Worm (Caenorhabditis elegans): Measurements from ENCODE around the gene R102.10.

The R102.10 gene

DNA sequence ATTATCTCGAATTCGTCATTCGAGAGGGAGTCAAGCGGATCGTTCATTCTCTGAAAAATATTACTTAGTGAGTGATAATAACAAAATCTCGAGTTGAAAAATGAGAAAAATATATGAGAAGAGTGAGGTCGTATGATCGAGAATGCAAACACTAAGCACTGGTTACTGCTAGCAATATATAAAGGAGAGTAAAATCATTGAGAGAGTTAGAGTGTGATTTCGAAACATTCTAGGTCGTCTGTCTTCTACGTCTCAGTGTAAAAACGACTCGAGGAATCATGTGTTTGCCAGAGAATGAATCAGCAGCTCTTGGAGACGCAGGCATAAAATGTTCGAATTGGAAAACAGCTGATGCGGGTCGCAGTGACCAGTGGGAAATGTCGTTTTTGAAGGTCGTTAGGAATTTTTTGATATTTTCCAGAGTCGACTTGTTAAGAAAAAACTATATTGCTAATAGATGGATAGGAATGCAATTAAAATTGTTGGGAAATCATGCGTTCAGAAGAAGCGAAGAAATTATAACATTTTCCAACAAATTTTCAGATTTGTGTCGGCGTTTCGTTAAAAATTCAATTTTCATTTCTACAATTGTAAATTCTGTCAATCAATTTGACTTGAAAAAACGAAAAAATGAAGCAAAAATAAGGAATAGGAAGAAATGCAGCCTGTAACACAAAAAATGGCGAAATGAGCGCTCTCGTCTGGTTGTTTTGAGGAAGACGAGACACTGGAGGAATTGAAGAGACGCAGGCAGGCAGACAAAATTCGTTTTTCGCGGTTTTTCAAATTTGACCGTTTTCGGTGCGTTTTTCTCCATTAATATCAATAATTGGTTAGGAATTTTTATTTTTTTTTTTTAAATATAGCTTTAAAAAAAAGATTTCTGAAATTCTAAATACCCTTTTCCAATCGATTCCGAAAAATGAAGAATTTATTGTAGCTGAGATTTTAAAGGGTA is 8.0 kb upstream of the R102.10 start, which contains the start of gene allo-1:
Gene allo-1 (minus strand): TSS at position 51 of the 958 bp plus-strand sequence.
- TF ChIP-seq tra-4 (tag; optimal IDR thresholded peaks at IDR 0.05) = no peak
- TF ChIP-seq ama-1 (optimal IDR thresholded peaks at IDR 0.05) = no peak
- TF ChIP-seq ceh-13 (GFP tag; optimal IDR thresholded peaks at IDR 0.05) = no peak
- no peak for TF ChIP-seq scrt-1 (GFP tag; IDR thresholded peaks at IDR 0.05)

- no peak for TF ChIP-seq scrt-1 (GFP tag; IDR thresholded peaks at IDR 0.05)
- TF ChIP-seq hmg-4 (GFP tag; optimal IDR thresholded peaks at IDR 0.05) = no peak
- no peak for TF ChIP-seq hmbx-1 (tag; optimal IDR thresholded peaks at IDR 0.05)
- TF ChIP-seq aly-1 (tag; optimal IDR thresholded peaks at IDR 0.05) = no peak
- TF ChIP-seq ets-7 (tag; optimal IDR thresholded peaks at IDR 0.05) = no peak
- no peak for TF ChIP-seq tbx-11 (GFP tag; IDR thresholded peaks at IDR 0.05)
- no peak for TF ChIP-seq tra-4 (tag; optimal IDR thresholded peaks at IDR 0.05)
- no peak for TF ChIP-seq pes-1 (GFP tag; IDR thresholded peaks at IDR 0.05)
- TF ChIP-seq ceh-13 (GFP tag; optimal IDR thresholded peaks at IDR 0.05) = no peak
- TF ChIP-seq flt-1 (GFP tag; IDR thresholded peaks at IDR 0.05) = no peak
- TF ChIP-seq ceh-36 (tag; optimal IDR thresholded peaks at IDR 0.05) = no peak
- TF ChIP-seq hnd-1 (tag; optimal IDR thresholded peaks at IDR 0.05) = no peak
- no peak for TF ChIP-seq sea-1 (GFP tag; conservative IDR thresholded peaks at IDR 0.05)
- no peak for TF ChIP-seq tbx-37 (GFP tag; conservative IDR thresholded peaks at IDR 0.05)
- TF ChIP-seq F13C5.2 (tag; optimal IDR thresholded peaks at IDR 0.05) = no peak
- TF ChIP-seq B0310.2 (tag; optimal IDR thresholded peaks at IDR 0.05) = no peak
Observed at ce11 chrIV:10698486-10698885, 6.8 kb upstream of the R102.10 start.

DNA sequence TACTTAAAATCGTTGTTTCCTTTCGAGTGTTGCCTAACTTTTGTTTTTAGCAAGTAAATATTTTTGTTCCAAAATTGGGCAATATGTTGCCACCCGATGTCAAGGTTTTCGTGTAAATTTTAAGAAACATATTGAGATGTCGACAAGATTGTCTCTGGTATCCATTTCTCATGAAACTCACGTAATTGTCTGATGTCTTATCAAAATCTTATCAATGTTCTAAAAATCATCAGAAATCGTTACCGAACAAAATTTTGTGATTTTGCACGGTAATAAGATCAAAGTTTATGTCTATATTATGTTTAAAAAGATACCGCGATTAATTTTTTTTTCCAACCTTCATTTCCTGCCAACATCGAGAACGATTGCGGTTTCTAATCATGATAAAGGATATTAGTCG is 6.3 kb upstream of the R102.10 start:
- TF ChIP-seq pes-1 (GFP tag; IDR thresholded peaks at IDR 0.05) = no peak
- TF ChIP-seq sea-1 (GFP tag; conservative IDR thresholded peaks at IDR 0.05) = no peak
- no peak for TF ChIP-seq hnd-1 (tag; optimal IDR thresholded peaks at IDR 0.05)
- no peak for TF ChIP-seq hmg-4 (GFP tag; optimal IDR thresholded peaks at IDR 0.05)

ce11 chrIV:10699660-10700059 is 5.6 kb upstream of the R102.10 start, which contains the start of gene R102.11:
TSS of gene R102.11 (minus strand) at chrIV:10699760.
- TF ChIP-seq B0310.2 (tag; optimal IDR thresholded peaks at IDR 0.05) (no peak), aly-1 (tag; optimal IDR thresholded peaks at IDR 0.05) (no peak), ama-1 (optimal IDR thresholded peaks at IDR 0.05) (no peak), ceh-36 (tag; optimal IDR thresholded peaks at IDR 0.05) (no peak), hnd-1 (tag; optimal IDR thresholded peaks at IDR 0.05) (no peak)

DNA sequence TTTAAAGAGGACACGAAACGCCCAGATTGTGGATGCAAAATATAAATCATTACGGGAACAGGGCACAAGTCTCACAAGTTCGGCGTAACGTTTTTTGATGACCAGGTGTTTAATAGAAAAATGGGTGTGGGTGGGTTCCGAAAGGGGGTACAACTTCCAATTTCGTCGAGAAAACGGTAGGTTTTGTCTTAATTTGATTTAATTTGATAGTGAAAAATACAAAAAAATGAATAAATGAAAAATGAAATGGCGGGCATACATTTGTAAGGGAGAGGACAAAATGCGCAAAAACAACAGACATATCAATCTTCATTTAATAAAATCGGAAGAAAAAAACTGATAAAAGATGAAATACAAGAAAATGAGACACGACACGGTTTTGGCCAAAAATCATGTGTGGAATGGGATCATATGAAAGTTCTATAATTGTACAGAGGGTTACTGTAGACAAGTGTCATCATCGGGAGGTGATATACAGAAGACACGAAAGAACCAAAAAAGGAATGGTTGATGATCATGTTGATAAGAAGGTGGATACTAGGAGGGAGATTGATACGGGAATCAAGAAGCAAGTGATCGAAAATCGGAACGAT is 3.3 kb upstream of the R102.10 start:
- no peak for TF ChIP-seq tbx-11 (GFP tag; IDR thresholded peaks at IDR 0.05)
- TF ChIP-seq aly-1 (tag; optimal IDR thresholded peaks at IDR 0.05) = no peak
- no peak for TF ChIP-seq tbx-37 (GFP tag; conservative IDR thresholded peaks at IDR 0.05)
- TF ChIP-seq F13C5.2 (tag; optimal IDR thresholded peaks at IDR 0.05) = no peak
- TF ChIP-seq ceh-36 (tag; optimal IDR thresholded peaks at IDR 0.05) = no peak
- no peak for TF ChIP-seq hnd-1 (tag; optimal IDR thresholded peaks at IDR 0.05)
- no peak for TF ChIP-seq tra-4 (tag; optimal IDR thresholded peaks at IDR 0.05)
- TF ChIP-seq ama-1 (optimal IDR thresholded peaks at IDR 0.05) = no peak
- TF ChIP-seq pes-1 (GFP tag; IDR thresholded peaks at IDR 0.05) = no peak
- no peak for TF ChIP-seq scrt-1 (GFP tag; IDR thresholded peaks at IDR 0.05)
- no peak for TF ChIP-seq sea-1 (GFP tag; conservative IDR thresholded peaks at IDR 0.05)
- TF ChIP-seq hmg-4 (GFP tag; optimal IDR thresholded peaks at IDR 0.05) = no peak
- no peak for TF ChIP-seq ceh-13 (GFP tag; optimal IDR thresholded peaks at IDR 0.05)
- no peak for TF ChIP-seq flt-1 (GFP tag; IDR thresholded peaks at IDR 0.05)

ce11 chrIV:10706090-10706489 is 814 bp downstream of the R102.10 start, which contains the start of gene R102.6:
TSS of gene R102.6 (minus strand) at chrIV:10706190.
- TF ChIP-seq hmbx-1 (tag; optimal IDR thresholded peaks at IDR 0.05) = no peak
- TF ChIP-seq tbx-37 (GFP tag; conservative IDR thresholded peaks at IDR 0.05) = no peak
- TF ChIP-seq scrt-1 (GFP tag; IDR thresholded peaks at IDR 0.05) = no peak
- TF ChIP-seq tbx-11 (GFP tag; IDR thresholded peaks at IDR 0.05) = no peak
- no peak for TF ChIP-seq ama-1 (optimal IDR thresholded peaks at IDR 0.05)
- TF ChIP-seq ceh-13 (GFP tag; optimal IDR thresholded peaks at IDR 0.05) = no peak
- no peak for TF ChIP-seq hnd-1 (tag; optimal IDR thresholded peaks at IDR 0.05)
- TF ChIP-seq ets-7 (tag; optimal IDR thresholded peaks at IDR 0.05) = no peak

- TF ChIP-seq aly-1 (tag; optimal IDR thresholded peaks at IDR 0.05) = no peak
- TF ChIP-seq tbx-37 (GFP tag; conservative IDR thresholded peaks at IDR 0.05) = no peak
- no peak for TF ChIP-seq ets-7 (tag; optimal IDR thresholded peaks at IDR 0.05)
Observed at ce11 chrIV:10711729-10712128, 6.5 kb downstream of the R102.10 start, which contains the start of gene glb-21. TSS of gene glb-21 (minus strand) at chrIV:10711794.

- TF ChIP-seq tbx-11 (GFP tag; IDR thresholded peaks at IDR 0.05) (no peak), hmbx-1 (tag; optimal IDR thresholded peaks at IDR 0.05) (no peak), ets-7 (tag; optimal IDR thresholded peaks at IDR 0.05) (no peak), pes-1 (GFP tag; IDR thresholded peaks at IDR 0.05) (no peak), aly-1 (tag; optimal IDR thresholded peaks at IDR 0.05) (no peak), hmg-4 (GFP tag; optimal IDR thresholded peaks at IDR 0.05) (no peak), ama-1 (optimal IDR thresholded peaks at IDR 0.05) (no peak), hnd-1 (tag; optimal IDR thresholded peaks at IDR 0.05) (no peak), scrt-1 (GFP tag; IDR thresholded peaks at IDR 0.05) (no peak), tbx-37 (GFP tag; conservative IDR thresholded peaks at IDR 0.05) (no peak)
Observed at ce11 chrIV:10714594-10714993, 9.3 kb downstream of the R102.10 start.

Data from whole organism, early embryonic.